Worm (Caenorhabditis elegans) whole organism, mixed stage, embryonic: ENCODE measurements around the gene cal-5.

Source experiments
- elt-1 ChIP-seq: sonication (generic microtip); optimal IDR thresholded peaks from 2 replicates; lab custom pipeline; 2017; ENCODE audit warnings: missing genetic modification characterization, mild to moderate bottlenecking, missing compliant biosample characterization, antibody characterized with exemption, moderate library complexity, borderline replicate concordance; ENCODE audit not compliant: insufficient read depth
- elt-3 ChIP-seq: fragments of 150-350 bp; optimal IDR thresholded peaks from 2 replicates; lab custom pipeline; 2014; ENCODE audit warnings: missing biosample characterization, missing genetic modification characterization
- nhr-12 ChIP-seq: fragments of 150-350 bp; optimal IDR thresholded peaks from 2 replicates; lab custom pipeline; 2014; ENCODE audit warnings: missing biosample characterization, missing genetic modification characterization
- nhr-76 ChIP-seq: sonication (generic microtip); optimal IDR thresholded peaks from 2 replicates; lab custom pipeline; 2017; ENCODE audit warnings: missing biosample characterization, missing genetic modification characterization
- snpc-4 ChIP-seq: fragments of 150-350 bp; optimal IDR thresholded peaks from 2 replicates; lab custom pipeline; 2014; ENCODE audit warnings: missing biosample characterization, missing genetic modification characterization
- unc-120 ChIP-seq: sonication (generic microtip); optimal IDR thresholded peaks from 2 replicates; lab custom pipeline; 2017; ENCODE audit warnings: missing genetic modification characterization, missing compliant biosample characterization; ENCODE audit not compliant: poor library complexity, severe bottlenecking
- unc-62 ChIP-seq: fragments of 150-350 bp; optimal IDR thresholded peaks from 2 replicates; lab custom pipeline; 2014; ENCODE audit warnings: missing biosample characterization, missing genetic modification reagents, missing genetic modification characterization

- TF ChIP-seq nhr-12 (no peak), elt-1 (tag; lab: Kevin White, UChicago) (no peak), snpc-4 (tag; lab: Kevin White, UChicago) (no peak), unc-120 (tag; lab: Kevin White, UChicago) (no peak), elt-3 (tag; lab: Kevin White, UChicago) (no peak), unc-62 (GFP tag; lab: Kevin White, UChicago) (no peak), nhr-76 (no peak)
These were observed 10.0 kb downstream of the cal-5 start, which contains the start of gene clc-7 for ce11 chrX:5067796-5068195.
